Worm (Caenorhabditis elegans) whole organism, young adult: ENCODE data around the gene cmk-1.

ENCODE experiments used
- F23B12.7 ChIP-seq: sonication (generic microtip); optimal IDR thresholded peaks from 2 replicates; lab custom pipeline; 2017; ENCODE audit warnings: missing genetic modification characterization, mild to moderate bottlenecking, missing compliant biosample characterization, antibody characterized with exemption, moderate library complexity; ENCODE audit not compliant: insufficient read depth
- Y53F4B.3 ChIP-seq: fragments of 200-800 bp; sonication (Bioruptor generic); IDR thresholded peaks from 2 replicates; pipeline ENCODE4 v1.3.6; 2022; ENCODE audit warnings: missing genetic modification reagents, missing genetic modification characterization, missing compliant biosample characterization
- ama-1 ChIP-seq, 3 experiments: fragments of 150-350 bp in 1 of 3; sonication (generic microtip) in 2 of 3; optimal IDR thresholded peaks; 2 replicates each; lab custom pipeline; 2014 to 2018; ENCODE audit warnings: missing biosample characterization in 2 of 3, missing genetic modification characterization in 2 of 3, missing genetic modification reagents in 2 of 3
- dox-1 ChIP-seq: fragments of 200-800 bp; sonication (Bioruptor generic); IDR thresholded peaks from 2 replicates; pipeline ENCODE4 v1.3.6; 2022; ENCODE audit warnings: missing genetic modification reagents, missing genetic modification characterization, missing compliant biosample characterization
- mel-28 ChIP-seq: sonication (generic microtip); optimal IDR thresholded peaks from 2 replicates; lab custom pipeline; 2016; ENCODE audit warnings: borderline replicate concordance, mild to moderate bottlenecking, missing genetic modification characterization, missing compliant biosample characterization
- nhr-27 ChIP-seq: fragments of 200-800 bp; sonication (Bioruptor generic); optimal IDR thresholded peaks from 2 replicates; lab custom pipeline; 2018; ENCODE audit warnings: mild to moderate bottlenecking, missing genetic modification characterization, moderate library complexity, missing compliant biosample characterization
- pha-4 ChIP-seq: fragments of 150-350 bp; sonication (generic microtip); optimal IDR thresholded peaks from 2 replicates; lab custom pipeline; 2014; ENCODE audit warnings: missing biosample characterization, missing genetic modification reagents, missing genetic modification characterization
- snpc-1.1 ChIP-seq: sonication (generic microtip); optimal IDR thresholded peaks from 2 replicates; lab custom pipeline; 2017; ENCODE audit warnings: missing genetic modification characterization, mild to moderate bottlenecking, missing compliant biosample characterization, antibody characterized with exemption, moderate library complexity, missing genotype, missing genetic modification reagents; ENCODE audit not compliant: insufficient read depth
- snpc-1.3 ChIP-seq: sonication (generic microtip); optimal IDR thresholded peaks from 2 replicates; lab custom pipeline; 2017; ENCODE audit warnings: missing genetic modification characterization, mild to moderate bottlenecking, missing compliant biosample characterization, antibody characterized with exemption, moderate library complexity, missing genotype, missing genetic modification reagents; ENCODE audit not compliant: insufficient read depth

- no peak for TF ChIP-seq snpc-1.1 (tag; lab: Kevin White, UChicago)
- TF ChIP-seq pha-4 (tag; lab: Kevin White, UChicago) = no peak
- no peak for TF ChIP-seq mel-28 (tag; lab: Kevin White, UChicago)
- no peak for TF ChIP-seq nhr-27 (tag; lab: Kevin White, UChicago)
- no peak for TF ChIP-seq ama-1 (optimal IDR thresholded peaks at IDR 0.05; lab: Kevin White, UChicago)
- TF ChIP-seq ama-1 (GFP tag; optimal IDR thresholded peaks at IDR 0.05; lab: Kevin White, UChicago) = no peak
- TF ChIP-seq dox-1 = no peak
- TF ChIP-seq F23B12.7 (tag; lab: Kevin White, UChicago) = no peak
- TF ChIP-seq Y53F4B.3 (GFP tag; lab: Robert Waterston, UW) = no peak
- no peak for TF ChIP-seq snpc-1.3 (tag; lab: Kevin White, UChicago)
Observed at ce11 chrIV:1847912-1848311, 23.6 kb downstream of the cmk-1 start, which contains the start of gene egl-4.
